Fruit fly (Drosophila melanogaster): Measurements from ENCODE around the gene CG8677.

The CG8677 gene

dm6 chr2L:21237048-21237747 is 16.1 kb downstream of the CG8677 start, which contains the start of gene Hr39:
Hr39 (plus strand) TSS chr2L:21237250.
- TF ChIP-seq insv (optimal IDR thresholded peaks at IDR 0.05) (no peak), ttk (optimal IDR thresholded peaks at IDR 0.05) (no peak), Sin3A (optimal IDR thresholded peaks at IDR 0.05) (no peak), Myc (optimal IDR thresholded peaks at IDR 0.05) (no peak), h (optimal IDR thresholded peaks at IDR 0.05) (no peak), psq (optimal IDR thresholded peaks at IDR 0.05) (no peak)

dm6 chr2L:21237748-21238459 is 16.8 kb downstream of the CG8677 start:
- TF ChIP-seq psq (optimal IDR thresholded peaks at IDR 0.05) (no peak), Myc (optimal IDR thresholded peaks at IDR 0.05) (no peak), ttk (optimal IDR thresholded peaks at IDR 0.05) (no peak), h (optimal IDR thresholded peaks at IDR 0.05) (no peak), Sin3A (optimal IDR thresholded peaks at IDR 0.05) (no peak), insv (optimal IDR thresholded peaks at IDR 0.05) (no peak)

- TF ChIP-seq psq (optimal IDR thresholded peaks at IDR 0.05) = no peak
- no peak for TF ChIP-seq Sin3A (optimal IDR thresholded peaks at IDR 0.05)
- no peak for TF ChIP-seq insv (optimal IDR thresholded peaks at IDR 0.05)
- no peak for TF ChIP-seq h (optimal IDR thresholded peaks at IDR 0.05)
- TF ChIP-seq ttk (optimal IDR thresholded peaks at IDR 0.05) = no peak
- no peak for TF ChIP-seq Myc (optimal IDR thresholded peaks at IDR 0.05)
Observed at dm6 chr2L:21242369-21242768, 21.3 kb downstream of the CG8677 start.

- TF ChIP-seq ttk (optimal IDR thresholded peaks at IDR 0.05) (no peak), h (optimal IDR thresholded peaks at IDR 0.05) (no peak), insv (optimal IDR thresholded peaks at IDR 0.05) (no peak), psq (optimal IDR thresholded peaks at IDR 0.05) (no peak), Myc (optimal IDR thresholded peaks at IDR 0.05) (no peak), Sin3A (optimal IDR thresholded peaks at IDR 0.05) (no peak)
Observed at dm6 chr2L:21243964-21244466, 22.9 kb downstream of the CG8677 start.

DNA sequence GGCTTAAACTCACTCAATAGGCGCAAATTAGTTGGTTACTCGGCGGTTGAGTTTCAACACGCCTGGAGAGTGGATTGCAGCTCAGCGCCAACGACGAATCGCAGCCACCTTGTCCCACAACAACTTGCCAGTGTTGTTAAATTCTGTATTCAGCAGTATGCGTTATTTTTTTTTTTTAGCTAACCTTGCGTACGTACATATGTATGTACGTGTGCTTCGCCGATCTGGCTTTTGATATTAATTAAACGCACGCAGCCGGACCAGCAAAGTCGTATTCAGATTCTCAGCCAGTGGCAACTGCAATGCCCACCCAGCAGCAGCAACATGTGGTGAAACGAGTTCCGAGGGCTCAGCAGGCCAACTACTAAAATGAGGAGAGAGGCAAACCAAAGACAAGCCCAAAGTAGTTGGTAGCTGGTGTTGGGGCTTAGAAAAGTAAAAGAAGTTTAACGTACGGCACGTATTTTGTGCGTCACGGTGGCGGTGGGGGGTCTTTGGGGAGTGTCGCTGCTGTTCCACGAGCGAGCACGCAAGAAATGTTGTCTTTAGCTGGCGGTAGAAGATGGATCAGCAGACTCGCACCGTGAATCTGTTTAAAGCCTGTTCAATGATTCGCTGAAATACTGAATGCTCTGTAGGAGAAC is 24.1 kb downstream of the CG8677 start:
- TF ChIP-seq h (optimal IDR thresholded peaks at IDR 0.05) = no peak
- TF ChIP-seq psq (optimal IDR thresholded peaks at IDR 0.05) = no peak
- no peak for TF ChIP-seq insv (optimal IDR thresholded peaks at IDR 0.05)
- no peak for TF ChIP-seq ttk (optimal IDR thresholded peaks at IDR 0.05)
- no peak for TF ChIP-seq Myc (optimal IDR thresholded peaks at IDR 0.05)
- no peak for TF ChIP-seq Sin3A (optimal IDR thresholded peaks at IDR 0.05)

dm6 chr2L:21246687-21247086 is 25.6 kb downstream of the CG8677 start:
- TF ChIP-seq Sin3A (optimal IDR thresholded peaks at IDR 0.05) (no peak), Myc (optimal IDR thresholded peaks at IDR 0.05) (no peak), psq (optimal IDR thresholded peaks at IDR 0.05) (no peak), h (optimal IDR thresholded peaks at IDR 0.05) (no peak), ttk (optimal IDR thresholded peaks at IDR 0.05) (no peak)

DNA sequence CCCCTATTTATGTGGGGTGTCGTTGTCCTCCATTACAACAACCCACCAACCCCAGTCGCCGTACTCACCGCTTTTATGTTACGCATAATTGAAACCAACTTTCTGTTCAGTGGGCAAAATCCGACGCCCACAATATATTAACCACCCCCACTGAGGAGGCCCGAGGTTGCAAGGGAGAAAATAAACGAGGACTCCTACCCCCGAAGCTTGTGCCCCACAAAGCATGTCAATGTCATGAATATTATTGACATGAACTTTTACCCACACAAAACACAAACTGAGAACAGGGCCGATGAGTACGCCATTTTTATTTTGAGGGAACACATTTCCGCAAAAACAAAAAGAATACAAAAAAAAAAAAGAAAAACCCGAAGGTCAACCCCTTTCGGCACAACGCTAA is 26.9 kb downstream of the CG8677 start:
- TF ChIP-seq Myc (optimal IDR thresholded peaks at IDR 0.05) (no peak), ttk (optimal IDR thresholded peaks at IDR 0.05) (no peak), Sin3A (optimal IDR thresholded peaks at IDR 0.05) (no peak), insv (optimal IDR thresholded peaks at IDR 0.05) (no peak), h (optimal IDR thresholded peaks at IDR 0.05) (no peak), psq (optimal IDR thresholded peaks at IDR 0.05) (no peak)

DNA sequence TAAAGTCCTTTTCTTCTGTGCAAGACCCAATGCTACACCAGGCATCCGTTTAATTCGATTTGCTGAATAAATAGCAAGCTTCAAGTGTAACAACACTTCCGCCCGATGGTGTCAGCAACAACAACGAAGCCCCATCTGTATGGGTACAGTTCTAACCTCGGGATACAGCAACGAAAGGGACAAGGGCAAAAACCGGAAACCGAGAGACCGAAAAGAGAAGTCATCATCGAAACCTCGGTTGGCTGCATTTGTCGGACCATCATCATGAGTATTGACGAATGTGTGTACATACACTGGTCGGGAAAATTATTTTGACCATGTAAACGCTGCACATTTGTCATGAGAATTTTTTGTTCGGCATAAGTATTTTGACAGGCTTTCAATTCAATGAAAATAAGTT is 27.8 kb downstream of the CG8677 start:
- TF ChIP-seq psq (optimal IDR thresholded peaks at IDR 0.05) (no peak), ttk (optimal IDR thresholded peaks at IDR 0.05) (no peak), Sin3A (optimal IDR thresholded peaks at IDR 0.05) (no peak), insv (optimal IDR thresholded peaks at IDR 0.05) (no peak), h (optimal IDR thresholded peaks at IDR 0.05) (no peak), Myc (optimal IDR thresholded peaks at IDR 0.05) (no peak)

DNA sequence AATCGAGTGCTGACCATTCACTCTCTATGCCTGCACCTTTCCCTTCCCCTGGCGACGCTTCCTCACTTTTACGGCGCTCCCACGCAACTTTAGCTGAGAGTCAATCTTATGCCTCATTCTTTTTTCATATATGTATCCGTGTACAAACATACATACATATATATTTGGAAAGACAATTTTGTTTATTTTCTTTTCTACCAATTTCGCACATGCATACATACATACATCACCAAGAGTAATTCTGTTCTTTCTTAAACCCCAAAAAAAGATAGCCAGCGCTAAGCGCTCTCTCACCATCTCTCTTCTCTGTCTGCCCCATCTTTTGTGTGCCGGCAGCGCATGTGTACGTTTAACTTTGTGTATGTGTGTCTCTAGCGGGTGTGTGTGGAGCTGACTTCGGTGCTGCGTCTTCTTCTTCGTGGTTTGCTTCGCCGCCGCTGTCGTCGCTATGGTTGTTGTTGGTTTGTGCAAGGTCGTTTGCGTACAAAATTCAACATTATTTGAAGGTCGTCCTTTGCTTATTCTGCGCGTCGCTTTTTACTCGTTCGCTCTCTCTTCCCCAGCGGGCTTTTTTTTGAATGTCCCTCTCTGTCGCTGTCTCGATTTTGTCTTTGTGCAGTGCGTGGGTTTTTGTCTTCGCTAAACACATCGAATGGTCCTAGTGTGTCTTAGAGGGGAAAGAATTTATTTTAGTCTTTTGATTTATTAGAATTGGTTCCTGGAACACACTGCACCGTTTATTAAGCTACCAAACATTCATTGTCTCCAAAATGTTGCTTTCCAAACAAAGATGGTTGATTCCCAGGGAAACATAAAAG is 29.6 kb downstream of the CG8677 start:
- TF ChIP-seq insv (optimal IDR thresholded peaks at IDR 0.05) (no peak), h (optimal IDR thresholded peaks at IDR 0.05) (no peak), ttk (optimal IDR thresholded peaks at IDR 0.05) (no peak), Myc (optimal IDR thresholded peaks at IDR 0.05) (no peak), Sin3A (optimal IDR thresholded peaks at IDR 0.05) (no peak), psq (optimal IDR thresholded peaks at IDR 0.05) (no peak)

DNA sequence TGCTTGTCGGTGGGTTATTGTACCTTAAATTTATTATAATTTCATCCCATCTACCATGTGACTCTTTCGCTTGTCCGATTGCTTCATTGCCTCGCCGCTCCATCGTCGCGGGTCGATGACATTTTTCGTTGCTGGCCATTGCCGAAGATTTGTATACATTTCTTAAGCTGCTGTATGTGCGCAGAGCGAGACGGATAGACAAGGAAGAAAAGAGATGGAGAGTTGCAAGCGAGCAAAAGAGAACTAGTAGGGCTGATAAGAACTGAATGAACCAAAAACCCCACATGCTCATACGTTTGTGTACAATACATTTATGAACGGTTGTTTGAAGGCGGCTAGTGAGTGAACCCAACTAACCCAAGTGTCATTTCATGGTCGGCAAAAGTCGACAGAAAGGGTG is 30.6 kb downstream of the CG8677 start:
- TF ChIP-seq ttk (optimal IDR thresholded peaks at IDR 0.05) (no peak), h (optimal IDR thresholded peaks at IDR 0.05) (no peak), psq (optimal IDR thresholded peaks at IDR 0.05) (no peak), Myc (optimal IDR thresholded peaks at IDR 0.05) (no peak), insv (optimal IDR thresholded peaks at IDR 0.05) (no peak), Sin3A (optimal IDR thresholded peaks at IDR 0.05) (no peak)

dm6 chr2L:21259008-21259407 is 37.9 kb downstream of the CG8677 start:
- TF ChIP-seq Myc (optimal IDR thresholded peaks at IDR 0.05) (no peak), ttk (optimal IDR thresholded peaks at IDR 0.05) (no peak), Sin3A (optimal IDR thresholded peaks at IDR 0.05) (no peak), insv (optimal IDR thresholded peaks at IDR 0.05) (no peak), psq (optimal IDR thresholded peaks at IDR 0.05) (no peak), h (optimal IDR thresholded peaks at IDR 0.05) (no peak)
